Worm (Caenorhabditis elegans) whole organism, mixed stage, embryonic: ENCODE results near the gene F10E9.7.

Experiments used
- bed-3 ChIP-seq: fragments of 200-800 bp; sonication (Bioruptor generic); optimal IDR thresholded peaks from 3 replicates; lab custom pipeline; 2018; ENCODE audit warnings: mild to moderate bottlenecking, missing genetic modification characterization, moderate library complexity, missing compliant biosample characterization
- blmp-1 ChIP-seq: fragments of 150-350 bp; optimal IDR thresholded peaks from 2 replicates; lab custom pipeline; 2014; ENCODE audit warnings: missing biosample characterization, missing genetic modification characterization
- ceh-39 ChIP-seq: fragments of 150-350 bp; optimal IDR thresholded peaks from 2 replicates; lab custom pipeline; 2014; ENCODE audit warnings: missing biosample characterization, missing genetic modification characterization
- ceh-43 ChIP-seq: fragments of 200-800 bp; sonication (Bioruptor generic); optimal IDR thresholded peaks from 2 replicates; lab custom pipeline; 2018; ENCODE audit warnings: mild to moderate bottlenecking, missing genetic modification characterization, moderate library complexity, missing compliant biosample characterization
- ceh-83 ChIP-seq: fragments of 200-800 bp; sonication (Bioruptor generic); optimal IDR thresholded peaks from 2 replicates; lab custom pipeline; 2018; ENCODE audit warnings: mild to moderate bottlenecking, missing genetic modification characterization, missing compliant biosample characterization
- ces-1 ChIP-seq: fragments of 150-350 bp; optimal IDR thresholded peaks from 2 replicates; lab custom pipeline; 2014; ENCODE audit warnings: missing biosample characterization, missing genetic modification reagents, missing genetic modification characterization
- cnd-1 ChIP-seq: fragments of 200-800 bp; sonication (Bioruptor generic); optimal IDR thresholded peaks from 2 replicates; lab custom pipeline; 2018; ENCODE audit warnings: mild to moderate bottlenecking, missing genetic modification characterization, missing compliant biosample characterization
- drap-1 ChIP-seq: fragments of 200-800 bp; sonication (Bioruptor generic); optimal IDR thresholded peaks from 3 replicates; lab custom pipeline; 2018; ENCODE audit warnings: mild to moderate bottlenecking, missing genetic modification characterization, missing compliant biosample characterization
- elt-1 ChIP-seq: sonication (generic microtip); optimal IDR thresholded peaks from 2 replicates; lab custom pipeline; 2017; ENCODE audit warnings: missing genetic modification characterization, mild to moderate bottlenecking, missing compliant biosample characterization, antibody characterized with exemption, moderate library complexity, borderline replicate concordance; ENCODE audit not compliant: insufficient read depth
- elt-3 ChIP-seq: fragments of 150-350 bp; optimal IDR thresholded peaks from 2 replicates; lab custom pipeline; 2014; ENCODE audit warnings: missing biosample characterization, missing genetic modification characterization
- flh-1 ChIP-seq: fragments of 200-800 bp; sonication (Bioruptor generic); optimal IDR thresholded peaks from 2 replicates; lab custom pipeline; 2018; ENCODE audit warnings: mild to moderate bottlenecking, missing genetic modification characterization, moderate library complexity, missing compliant biosample characterization
- hlh-1 ChIP-seq: fragments of 150-350 bp; optimal IDR thresholded peaks from 2 replicates; lab custom pipeline; 2014; ENCODE audit warnings: missing biosample characterization, missing genetic modification reagents, missing genetic modification characterization
- lin-13 ChIP-seq: fragments of 150-350 bp; optimal IDR thresholded peaks from 2 replicates; lab custom pipeline; 2014; ENCODE audit warnings: missing biosample characterization, missing genetic modification characterization
- lsy-2 ChIP-seq: fragments of 150-350 bp; optimal IDR thresholded peaks from 2 replicates; lab custom pipeline; 2014; ENCODE audit warnings: missing biosample characterization, missing genetic modification characterization
- mab-5 ChIP-seq: fragments of 150-350 bp; optimal IDR thresholded peaks from 2 replicates; lab custom pipeline; 2014; ENCODE audit warnings: missing biosample characterization, missing genetic modification characterization
- mep-1 ChIP-seq: fragments of 150-350 bp; optimal IDR thresholded peaks from 2 replicates; lab custom pipeline; 2017; ENCODE audit warnings: missing biosample characterization, missing genetic modification reagents, missing genetic modification characterization, inconsistent platforms
- mls-2 ChIP-seq: sonication (generic microtip); optimal IDR thresholded peaks from 2 replicates; lab custom pipeline; 2016; ENCODE audit warnings: mild to moderate bottlenecking, missing genetic modification characterization, moderate library complexity, missing compliant biosample characterization
- nhr-12 ChIP-seq: fragments of 150-350 bp; optimal IDR thresholded peaks from 2 replicates; lab custom pipeline; 2014; ENCODE audit warnings: missing biosample characterization, missing genetic modification characterization
- nhr-2 ChIP-seq: fragments of 150-350 bp; optimal IDR thresholded peaks from 2 replicates; lab custom pipeline; 2014; ENCODE audit warnings: missing biosample characterization, missing genetic modification characterization
- nhr-237 ChIP-seq: fragments of 150-350 bp; optimal IDR thresholded peaks from 2 replicates; lab custom pipeline; 2014; ENCODE audit warnings: missing biosample characterization, missing genetic modification characterization
- nhr-28 ChIP-seq: fragments of 150-350 bp; optimal IDR thresholded peaks from 2 replicates; lab custom pipeline; 2014; ENCODE audit warnings: missing biosample characterization, missing genetic modification characterization
- nhr-76 ChIP-seq: sonication (generic microtip); optimal IDR thresholded peaks from 2 replicates; lab custom pipeline; 2017; ENCODE audit warnings: missing biosample characterization, missing genetic modification characterization
- pha-4 ChIP-seq: fragments of 150-350 bp; optimal IDR thresholded peaks from 2 replicates; lab custom pipeline; 2018; ENCODE audit warnings: missing biosample characterization, missing genetic modification reagents, missing genetic modification characterization
- sem-2 ChIP-seq: fragments of 200-800 bp; sonication (Bioruptor generic); optimal IDR thresholded peaks from 2 replicates; lab custom pipeline; 2018; ENCODE audit warnings: mild to moderate bottlenecking, missing genetic modification characterization, missing compliant biosample characterization
- snpc-4 ChIP-seq: fragments of 150-350 bp; optimal IDR thresholded peaks from 2 replicates; lab custom pipeline; 2014; ENCODE audit warnings: missing biosample characterization, missing genetic modification characterization
- sptf-1 ChIP-seq: sonication (generic microtip); optimal IDR thresholded peaks from 2 replicates; lab custom pipeline; 2017; ENCODE audit warnings: mild to moderate bottlenecking, missing genetic modification characterization, moderate library complexity, missing compliant biosample characterization
- tbx-8 ChIP-seq: fragments of 200-800 bp; sonication (Bioruptor generic); optimal IDR thresholded peaks from 2 replicates; lab custom pipeline; 2018; ENCODE audit warnings: mild to moderate bottlenecking, missing genetic modification characterization, moderate library complexity, missing compliant biosample characterization
- unc-120 ChIP-seq: sonication (generic microtip); optimal IDR thresholded peaks from 2 replicates; lab custom pipeline; 2017; ENCODE audit warnings: missing genetic modification characterization, missing compliant biosample characterization; ENCODE audit not compliant: poor library complexity, severe bottlenecking
- unc-39 ChIP-seq: fragments of 150-350 bp; optimal IDR thresholded peaks from 2 replicates; lab custom pipeline; 2014; ENCODE audit warnings: missing biosample characterization, missing genetic modification characterization
- unc-62 ChIP-seq: fragments of 150-350 bp; optimal IDR thresholded peaks from 2 replicates; lab custom pipeline; 2014; ENCODE audit warnings: missing biosample characterization, missing genetic modification reagents, missing genetic modification characterization
- zip-8 ChIP-seq: fragments of 150-350 bp; optimal IDR thresholded peaks from 2 replicates; lab custom pipeline; 2014; ENCODE audit warnings: missing biosample characterization, missing genetic modification characterization
- ztf-11 ChIP-seq: fragments of 150-350 bp; optimal IDR thresholded peaks from 2 replicates; lab custom pipeline; 2014; ENCODE audit warnings: missing biosample characterization, missing genetic modification characterization

Gene F10E9.7

ce11 chrIII:8298216-8298920, 8.9 kb downstream of the F10E9.7 start:
- TF ChIP-seq nhr-2, result peak; percentile 90
- peak; percentile 3 for TF ChIP-seq unc-62 (GFP tag; lab: Kevin White, UChicago)
- TF ChIP-seq ces-1 (GFP tag; lab: Kevin White, UChicago), result no peak
- TF ChIP-seq zip-8 (tag; lab: Kevin White, UChicago), result peak; percentile 93
- TF ChIP-seq sptf-1, result peak; percentile 35
- TF ChIP-seq mls-2, result peak; percentile 24
- TF ChIP-seq unc-39 (tag; lab: Kevin White, UChicago), result no peak
- no peak for TF ChIP-seq ceh-43 (GFP tag; lab: Kevin White, UChicago)
- TF ChIP-seq cnd-1, result peak; percentile 79
- no peak for TF ChIP-seq nhr-76 (tag; lab: Kevin White, UChicago)
- no peak for TF ChIP-seq lsy-2 (tag; lab: Kevin White, UChicago)

ce11 chrIII:8293260-8293659, 14.0 kb downstream of the F10E9.7 start:
- TF ChIP-seq elt-1 (tag; lab: Kevin White, UChicago) (no peak), sem-2 (GFP tag; lab: Kevin White, UChicago) (no peak), mls-2 (no peak), nhr-237 (tag; lab: Kevin White, UChicago) (no peak), cnd-1 (no peak), unc-39 (tag; lab: Kevin White, UChicago) (no peak), nhr-28 (tag; lab: Kevin White, UChicago) (no peak), hlh-1 (tag; lab: Kevin White, UChicago) (no peak), zip-8 (tag; lab: Kevin White, UChicago) (peak; percentile 13), ztf-11 (tag; lab: Kevin White, UChicago) (no peak), blmp-1 (tag; lab: Kevin White, UChicago) (peak; percentile 44), tbx-8 (GFP tag; lab: Kevin White, UChicago) (no peak), nhr-12 (tag; lab: Kevin White, UChicago) (no peak), snpc-4 (no peak), unc-62 (GFP tag; lab: Kevin White, UChicago) (peak; percentile 77), mep-1 (tag; lab: Kevin White, UChicago) (no peak), ceh-83 (GFP tag; lab: Kevin White, UChicago) (no peak), mab-5 (no peak), nhr-2 (no peak), sptf-1 (no peak), lin-13 (no peak), nhr-76 (tag; lab: Kevin White, UChicago) (no peak), flh-1 (GFP tag; lab: Kevin White, UChicago) (no peak)
- TF ChIP-seq, all 35 proteins: peak for 3

ce11 chrIII:8291268-8292032, 15.8 kb downstream of the F10E9.7 start:
- peak; percentile 11 for TF ChIP-seq unc-62 (GFP tag; lab: Kevin White, UChicago)
- no peak for TF ChIP-seq snpc-4
- TF ChIP-seq drap-1 (GFP tag; lab: Kevin White, UChicago), result no peak
- TF ChIP-seq ceh-39 (tag; lab: Kevin White, UChicago), result no peak
- TF ChIP-seq ztf-11 (tag; lab: Kevin White, UChicago), result no peak
- TF ChIP-seq flh-1 (GFP tag; lab: Kevin White, UChicago), result no peak
- peak; percentile 22 for TF ChIP-seq elt-3 (tag; lab: Kevin White, UChicago)
- no peak for TF ChIP-seq ceh-83 (GFP tag; lab: Kevin White, UChicago)
- TF ChIP-seq ces-1 (GFP tag; lab: Kevin White, UChicago), result no peak
- TF ChIP-seq nhr-237 (tag; lab: Kevin White, UChicago), result no peak
- TF ChIP-seq elt-1 (tag; lab: Kevin White, UChicago), result peak; percentile 11
- TF ChIP-seq sptf-1, result no peak
- no peak for TF ChIP-seq blmp-1 (tag; lab: Kevin White, UChicago)

- TF ChIP-seq mep-1 (tag; lab: Kevin White, UChicago) (no peak), nhr-28 (tag; lab: Kevin White, UChicago) (no peak), tbx-8 (GFP tag; lab: Kevin White, UChicago) (no peak), nhr-12 (tag; lab: Kevin White, UChicago) (no peak), mls-2 (no peak), elt-1 (tag; lab: Kevin White, UChicago) (peak; percentile 43), lin-13 (no peak), nhr-237 (tag; lab: Kevin White, UChicago) (no peak), ces-1 (GFP tag; lab: Kevin White, UChicago) (peak; percentile 95), drap-1 (GFP tag; lab: Kevin White, UChicago) (no peak), unc-120 (tag; lab: Kevin White, UChicago) (no peak), bed-3 (GFP tag; lab: Kevin White, UChicago) (no peak), ztf-11 (tag; lab: Kevin White, UChicago) (no peak), pha-4 (tag; lab: Kevin White, UChicago) (no peak)
Observed at ce11 chrIII:8289181-8289580, 18.1 kb downstream of the F10E9.7 start.
